Worm (Caenorhabditis elegans) whole organism, early embryonic: ENCODE results near the gene ZK418.10.

Experiments
- B0310.2 ChIP-seq: sonication (generic microtip); optimal IDR thresholded peaks from 2 replicates; lab custom pipeline; 2016; ENCODE audit warnings: mild to moderate bottlenecking, missing genetic modification characterization, missing compliant biosample characterization
- sea-1 ChIP-seq: fragments of 200-800 bp; sonication (Bioruptor generic); conservative IDR thresholded peaks from 2 replicates; pipeline ENCODE4 v1.3.6; 2022; ENCODE audit warnings: missing genetic modification characterization, missing compliant biosample characterization

- no peak for TF ChIP-seq sea-1 (GFP tag; lab: Robert Waterston, UW)
- no peak for TF ChIP-seq B0310.2 (tag; lab: Kevin White, UChicago)
Observed at ce11 chrIII:7107965-7108364, 17.5 kb upstream of the ZK418.10 start, which contains the start of gene odd-1.
